Fruit fly (Drosophila melanogaster) whole organism, prepupa: ENCODE data around the gene THG.

ENCODE experiments used
- CG10631 ChIP-seq: fragments of 200-800 bp; sonication (Bioruptor generic); optimal IDR thresholded peaks from 2 replicates; lab custom pipeline; 2016; ENCODE audit warnings: missing biosample characterization, missing genetic modification characterization
- CG10669 ChIP-seq: fragments of 200-800 bp; sonication (Bioruptor generic); optimal IDR thresholded peaks from 3 replicates; lab custom pipeline; 2018; ENCODE audit warnings: missing biosample characterization, mild to moderate bottlenecking, missing genetic modification characterization, moderate library complexity
- CG11294 ChIP-seq: fragments of 200-800 bp; sonication (Bioruptor generic); IDR thresholded peaks from 2 replicates; pipeline ENCODE4 v1.3.6; 2022; ENCODE audit warnings: missing biosample characterization, missing genetic modification characterization
- CG15336 ChIP-seq: fragments of 200-800 bp; sonication (Bioruptor generic); IDR thresholded peaks from 2 replicates; pipeline ENCODE4 v1.3.6; 2022; ENCODE audit warnings: missing biosample characterization, missing genetic modification characterization
- CG16779 ChIP-seq: fragments of 200-800 bp; sonication (Bioruptor generic); optimal IDR thresholded peaks from 3 replicates; lab custom pipeline; 2017; ENCODE audit warnings: missing biosample characterization, mild to moderate bottlenecking, missing genetic modification characterization
- OdsH ChIP-seq: fragments of 200-800 bp; sonication (Bioruptor generic); optimal IDR thresholded peaks from 3 replicates; lab custom pipeline; 2016; ENCODE audit warnings: missing biosample characterization, missing genetic modification characterization
- acj6 ChIP-seq: fragments of 200-800 bp; sonication (Bioruptor generic); optimal IDR thresholded peaks from 3 replicates; lab custom pipeline; 2016; ENCODE audit warnings: missing biosample characterization, missing genetic modification characterization
- dsx ChIP-seq: fragments of 200-800 bp; optimal IDR thresholded peaks from 3 replicates; lab custom pipeline; 2019; ENCODE audit warnings: missing biosample characterization, mild to moderate bottlenecking, missing genetic modification characterization, moderate library complexity; ENCODE audit not compliant: poor library complexity, severe bottlenecking
- eg ChIP-seq: fragments of 200-800 bp; sonication (Bioruptor generic); IDR thresholded peaks from 3 replicates; pipeline ENCODE4 v1.3.6; 2022; ENCODE audit warnings: missing biosample characterization, missing genetic modification characterization
- pdm3 ChIP-seq: fragments of 200-800 bp; sonication (Bioruptor generic); optimal IDR thresholded peaks from 3 replicates; lab custom pipeline; 2016; ENCODE audit warnings: missing biosample characterization, missing genetic modification characterization
- vri ChIP-seq: fragments of 200-800 bp; sonication (Bioruptor generic); optimal IDR thresholded peaks from 3 replicates; lab custom pipeline; 2016; ENCODE audit warnings: missing biosample characterization, mild to moderate bottlenecking, missing genetic modification characterization

dm6 chr2L:15052805-15053388, 43.4 kb upstream of the THG start:
- no peak for TF ChIP-seq CG15336
- TF ChIP-seq vri = no peak
- no peak for TF ChIP-seq pdm3 (GFP tag; lab: Kevin White, UChicago)
- no peak for TF ChIP-seq eg (GFP tag; lab: Robert Waterston, UW)
- TF ChIP-seq dsx (GFP tag; lab: Kevin White, UChicago) = no peak
- peak; percentile 49 for TF ChIP-seq CG10631 (GFP tag; lab: Kevin White, UChicago)
- TF ChIP-seq acj6 (GFP tag; lab: Kevin White, UChicago) = no peak
- TF ChIP-seq CG16779 (tag; lab: Kevin White, UChicago) = no peak
- no peak for TF ChIP-seq CG10669
- no peak for TF ChIP-seq OdsH (GFP tag; lab: Kevin White, UChicago)
- TF ChIP-seq CG11294 = no peak
